Fruit fly (Drosophila melanogaster): ENCODE data around the gene Cdc5.

Cdc5 gene

DNA sequence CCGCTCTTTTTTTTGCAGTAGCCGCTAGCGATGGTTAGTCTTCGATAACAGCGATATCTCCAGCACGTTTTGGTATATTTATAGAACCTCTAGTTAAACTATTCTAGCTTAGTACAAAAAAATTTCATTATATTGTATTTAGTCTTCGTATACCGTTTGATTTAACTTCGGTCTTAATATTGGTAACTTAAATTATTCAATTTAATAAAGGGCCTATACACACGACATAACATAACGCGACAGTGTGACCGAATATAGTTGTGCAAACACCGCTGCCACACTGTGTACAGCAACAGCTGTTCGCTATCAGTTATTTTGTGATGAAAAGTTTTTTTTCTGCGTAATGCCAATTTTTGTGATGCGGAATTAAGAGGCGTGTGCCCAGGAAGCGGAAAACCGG is at the start of gene Cdc5, which contains the start of gene CG1233:
Cdc5 (minus strand) TSS at position 183 of the 400 bp plus-strand sequence.
CG1233 (plus strand) TSS at position 272 of the 400 bp plus-strand sequence.
- TF ChIP-seq insv (optimal IDR thresholded peaks at IDR 0.05) (no peak), Myc (optimal IDR thresholded peaks at IDR 0.05) (no peak), psq (optimal IDR thresholded peaks at IDR 0.05) (no peak), ttk (optimal IDR thresholded peaks at IDR 0.05) (no peak), h (optimal IDR thresholded peaks at IDR 0.05) (no peak), Sin3A (optimal IDR thresholded peaks at IDR 0.05) (no peak)

DNA sequence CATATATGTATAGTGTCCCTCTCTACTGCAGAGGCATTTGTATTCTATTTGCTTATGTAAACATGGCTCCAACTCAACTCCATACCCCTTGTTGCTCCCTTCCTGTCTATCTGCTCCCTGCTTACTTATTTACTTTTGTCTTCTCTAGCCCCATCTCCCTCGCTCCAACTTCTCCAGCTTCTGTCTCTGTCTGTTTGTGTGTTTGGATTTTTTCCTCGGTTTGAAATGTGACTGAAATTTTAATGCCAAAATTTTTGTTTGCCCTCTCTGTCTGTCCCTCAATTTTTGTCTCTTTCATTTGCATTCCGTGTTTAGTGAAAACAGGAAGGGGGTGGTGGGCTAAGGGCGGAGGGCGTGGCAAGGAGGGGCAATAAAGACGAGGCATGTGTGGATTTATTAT is 48.6 kb upstream of the Cdc5 start:
- no peak for TF ChIP-seq ttk (optimal IDR thresholded peaks at IDR 0.05)
- TF ChIP-seq Sin3A (optimal IDR thresholded peaks at IDR 0.05), result no peak
- no peak for TF ChIP-seq psq (optimal IDR thresholded peaks at IDR 0.05)

DNA sequence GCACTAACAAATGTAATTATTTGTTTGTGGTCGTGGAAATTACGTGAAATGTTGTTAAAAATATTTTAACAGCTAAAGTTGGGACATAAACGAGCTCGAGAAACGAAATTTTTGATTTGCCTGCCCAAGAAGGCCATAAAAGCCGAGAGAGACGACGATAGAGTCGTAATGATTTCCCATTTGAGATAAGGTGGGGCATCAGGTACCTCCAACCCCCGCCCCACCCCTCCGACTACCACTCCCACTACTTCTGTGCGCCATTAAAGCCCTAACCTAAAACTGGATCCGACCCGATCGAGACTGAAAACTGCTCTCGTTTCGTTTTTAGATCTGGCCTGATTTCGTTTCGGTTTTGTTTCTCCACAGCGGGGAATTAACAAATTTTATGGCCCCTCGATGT is 39.1 kb upstream of the Cdc5 start:
- TF ChIP-seq Sin3A (optimal IDR thresholded peaks at IDR 0.05), result no peak
- no peak for TF ChIP-seq h (optimal IDR thresholded peaks at IDR 0.05)
- no peak for TF ChIP-seq ttk (optimal IDR thresholded peaks at IDR 0.05)

DNA sequence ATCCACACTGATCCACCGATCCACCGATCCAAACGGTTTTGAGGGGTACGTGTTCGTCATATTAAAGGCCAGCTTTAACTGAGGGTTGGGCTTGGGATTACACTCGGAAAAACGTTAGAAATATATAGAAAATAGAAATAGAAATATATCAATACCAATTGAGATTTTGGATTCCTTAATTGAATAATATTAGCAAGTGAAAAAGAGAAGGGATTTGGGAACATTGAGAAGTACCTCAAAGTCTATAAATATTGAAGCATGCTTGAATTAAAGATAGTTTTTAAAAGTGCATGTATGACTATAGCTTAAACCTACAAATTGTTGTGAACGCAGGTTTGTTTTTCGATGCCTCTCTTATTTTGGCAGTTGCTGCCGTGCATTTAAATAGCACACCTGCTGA is 34.0 kb upstream of the Cdc5 start:
- no peak for TF ChIP-seq h (optimal IDR thresholded peaks at IDR 0.05)
- TF ChIP-seq Sin3A (optimal IDR thresholded peaks at IDR 0.05), result no peak
- TF ChIP-seq psq (optimal IDR thresholded peaks at IDR 0.05), result no peak
- TF ChIP-seq Myc (optimal IDR thresholded peaks at IDR 0.05), result no peak
- TF ChIP-seq insv (optimal IDR thresholded peaks at IDR 0.05), result no peak
- TF ChIP-seq ttk (optimal IDR thresholded peaks at IDR 0.05), result no peak

DNA sequence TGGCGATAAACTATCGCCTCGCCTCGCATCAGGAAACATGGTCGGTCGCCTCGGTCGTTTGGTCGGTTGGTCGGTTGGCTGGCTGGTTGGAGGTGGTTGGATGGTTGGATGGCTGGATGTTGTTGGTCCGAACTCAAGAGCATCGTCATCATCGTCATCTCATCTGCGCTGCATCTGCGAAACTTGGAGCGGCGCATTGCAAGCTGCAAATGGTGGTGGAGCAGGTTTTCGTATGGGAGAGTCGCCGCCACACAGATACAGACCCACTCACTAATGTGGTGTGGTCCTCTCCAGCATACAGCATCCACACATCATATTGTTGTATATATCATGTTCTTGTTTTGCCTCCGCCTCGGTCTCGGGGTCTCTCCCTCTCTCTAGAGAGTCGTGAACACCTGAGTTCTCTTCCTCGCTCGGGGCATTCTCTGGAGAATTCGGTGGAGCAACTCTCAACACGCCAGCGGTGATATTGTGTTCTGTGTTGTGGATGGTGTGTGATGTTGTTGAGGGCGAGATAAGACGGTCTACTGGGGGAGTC is 31.5 kb upstream of the Cdc5 start, which contains the start of gene trh:
trh (minus strand) TSS at position 12 of the 538 bp plus-strand sequence.
- TF ChIP-seq Myc (optimal IDR thresholded peaks at IDR 0.05) (no peak), insv (optimal IDR thresholded peaks at IDR 0.05) (no peak), ttk (optimal IDR thresholded peaks at IDR 0.05) (no peak), h (optimal IDR thresholded peaks at IDR 0.05) (no peak), Sin3A (optimal IDR thresholded peaks at IDR 0.05) (no peak), psq (optimal IDR thresholded peaks at IDR 0.05) (no peak)

DNA sequence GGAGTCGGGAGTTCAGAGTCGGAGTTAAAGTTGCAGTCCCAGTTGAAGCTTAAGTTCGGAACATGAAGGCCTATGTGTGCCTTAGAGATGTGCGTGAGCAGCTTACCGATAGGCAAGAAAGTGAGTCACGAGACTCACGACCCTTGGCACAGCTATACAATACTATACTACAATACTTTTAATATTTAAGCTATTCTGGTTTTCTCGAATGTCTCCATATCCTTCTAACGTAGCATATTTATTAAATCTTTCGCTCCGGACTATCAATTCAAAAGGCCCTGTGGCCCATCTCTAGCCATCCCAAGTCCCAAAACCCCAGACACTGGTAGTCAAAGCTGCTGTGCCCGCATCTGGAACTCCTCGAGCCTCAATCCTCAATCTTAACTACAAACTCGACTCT is 29.0 kb upstream of the Cdc5 start:
- no peak for TF ChIP-seq Myc (optimal IDR thresholded peaks at IDR 0.05)
- no peak for TF ChIP-seq ttk (optimal IDR thresholded peaks at IDR 0.05)
- no peak for TF ChIP-seq Sin3A (optimal IDR thresholded peaks at IDR 0.05)
- TF ChIP-seq h (optimal IDR thresholded peaks at IDR 0.05), result no peak
- no peak for TF ChIP-seq psq (optimal IDR thresholded peaks at IDR 0.05)
- no peak for TF ChIP-seq insv (optimal IDR thresholded peaks at IDR 0.05)

DNA sequence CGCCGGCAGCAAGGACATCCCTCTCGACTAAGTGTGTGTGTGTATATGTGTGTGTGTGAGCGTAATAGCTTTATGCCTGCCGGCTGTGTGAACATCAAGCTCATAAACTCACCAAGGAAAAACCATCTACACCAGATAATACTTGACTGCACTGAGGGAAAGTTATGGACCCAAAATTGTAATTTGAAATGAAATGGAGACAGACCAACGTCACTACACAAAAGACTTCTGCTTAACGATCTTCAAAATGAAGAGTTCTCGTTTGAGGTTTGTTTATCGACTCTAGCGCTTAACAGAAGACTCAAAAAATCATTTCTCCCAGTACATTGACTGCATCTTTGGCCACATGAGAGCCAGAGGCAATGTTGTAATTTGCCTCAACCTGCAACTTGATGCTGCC is 26.9 kb upstream of the Cdc5 start:
- TF ChIP-seq h (optimal IDR thresholded peaks at IDR 0.05) (no peak), Sin3A (optimal IDR thresholded peaks at IDR 0.05) (no peak), Myc (optimal IDR thresholded peaks at IDR 0.05) (no peak), ttk (optimal IDR thresholded peaks at IDR 0.05) (no peak), insv (optimal IDR thresholded peaks at IDR 0.05) (no peak)

DNA sequence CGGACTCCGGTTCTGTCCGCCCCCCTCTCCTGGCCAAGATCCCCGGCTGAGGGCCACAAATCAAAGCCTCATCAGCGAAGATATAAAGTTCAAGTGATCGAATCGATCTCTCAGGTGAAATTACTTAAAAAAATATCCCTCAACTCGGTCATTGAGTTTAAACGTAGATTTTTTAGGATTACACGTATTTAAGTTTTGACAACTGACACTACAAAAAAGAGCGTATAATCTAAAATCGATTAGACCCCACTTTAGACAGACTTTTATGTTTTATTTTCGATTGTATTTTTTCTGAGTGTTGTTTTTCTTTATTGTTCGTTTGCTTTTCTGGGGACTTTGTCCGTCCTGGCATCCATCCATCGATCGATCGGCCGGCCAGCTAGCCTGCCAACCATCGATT is 23.9 kb upstream of the Cdc5 start:
- TF ChIP-seq Sin3A (optimal IDR thresholded peaks at IDR 0.05), result no peak
- no peak for TF ChIP-seq Myc (optimal IDR thresholded peaks at IDR 0.05)
- no peak for TF ChIP-seq insv (optimal IDR thresholded peaks at IDR 0.05)
- TF ChIP-seq ttk (optimal IDR thresholded peaks at IDR 0.05), result no peak
- no peak for TF ChIP-seq h (optimal IDR thresholded peaks at IDR 0.05)
- no peak for TF ChIP-seq psq (optimal IDR thresholded peaks at IDR 0.05)

DNA sequence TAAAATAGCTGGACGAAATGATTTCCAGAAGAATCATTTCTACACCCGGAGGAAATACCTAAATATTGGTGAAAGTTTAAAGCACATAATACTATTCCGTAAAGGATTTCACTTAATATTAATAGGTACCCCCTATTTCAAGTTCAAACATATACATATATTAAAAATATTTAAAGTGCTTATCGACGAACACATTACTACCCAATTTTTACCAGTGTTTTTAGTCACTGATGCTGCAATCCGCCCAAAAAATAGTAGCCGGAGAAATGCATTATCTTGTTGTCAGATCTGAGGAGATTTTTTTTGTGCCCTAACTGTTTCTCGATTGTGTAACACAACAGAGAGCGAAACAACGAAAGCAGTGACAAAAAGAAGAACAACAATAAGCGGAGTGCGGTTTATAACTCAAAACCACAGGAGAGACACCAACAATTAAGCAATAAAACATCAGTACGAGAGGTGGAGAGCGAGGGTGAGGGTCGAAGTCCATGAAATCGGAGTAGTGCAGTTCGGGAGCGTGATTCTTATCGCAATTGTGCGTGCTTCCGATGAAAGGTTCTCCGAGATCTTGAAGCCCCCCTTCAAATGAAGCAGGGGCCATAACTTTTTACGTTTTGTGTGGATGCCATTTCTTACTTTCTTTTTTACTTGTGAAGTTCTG is 19.8 kb upstream of the Cdc5 start:
- TF ChIP-seq insv (optimal IDR thresholded peaks at IDR 0.05) (no peak), Myc (optimal IDR thresholded peaks at IDR 0.05) (no peak), Sin3A (optimal IDR thresholded peaks at IDR 0.05) (no peak), h (optimal IDR thresholded peaks at IDR 0.05) (no peak), psq (optimal IDR thresholded peaks at IDR 0.05) (no peak), ttk (optimal IDR thresholded peaks at IDR 0.05) (no peak)

DNA sequence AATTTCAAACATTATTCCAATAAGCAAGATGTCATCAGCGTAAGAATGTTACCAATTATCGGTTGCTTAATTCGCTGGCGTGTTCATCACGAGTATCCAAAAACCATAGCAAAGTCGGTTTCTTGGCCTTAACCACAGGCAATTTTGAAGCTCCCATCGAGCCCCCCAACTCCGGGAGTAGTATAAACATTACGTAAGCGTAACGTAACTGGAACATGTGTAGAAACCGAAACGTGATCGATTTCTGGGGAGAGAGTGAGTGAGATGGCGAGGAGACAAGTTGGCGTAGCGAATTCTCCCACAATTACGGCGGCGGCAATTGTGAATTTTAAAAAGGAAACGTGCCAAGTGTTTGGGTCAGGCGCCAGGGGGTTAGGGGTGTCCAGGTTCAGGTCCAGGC is 17.7 kb upstream of the Cdc5 start:
- TF ChIP-seq Sin3A (optimal IDR thresholded peaks at IDR 0.05) (no peak), h (optimal IDR thresholded peaks at IDR 0.05) (no peak), psq (optimal IDR thresholded peaks at IDR 0.05) (no peak), insv (optimal IDR thresholded peaks at IDR 0.05) (no peak), Myc (optimal IDR thresholded peaks at IDR 0.05) (no peak), ttk (optimal IDR thresholded peaks at IDR 0.05) (no peak)

DNA sequence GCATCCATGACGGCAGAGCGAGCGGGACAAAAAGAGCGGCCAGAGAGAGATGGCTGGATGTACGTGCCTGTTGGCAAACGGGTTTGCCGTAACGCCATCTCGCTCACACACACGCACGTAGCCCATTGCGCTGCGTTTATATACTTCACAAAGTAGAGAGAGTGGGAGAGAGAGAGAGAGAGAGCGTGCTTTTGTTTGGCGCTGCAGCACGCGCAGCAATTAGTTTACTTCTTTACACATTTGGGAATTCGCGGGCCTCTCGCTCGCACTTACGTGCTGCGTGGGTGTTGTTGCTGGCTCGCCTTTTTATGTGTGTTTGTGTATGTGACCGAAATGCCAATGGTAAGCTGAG is 16.9 kb upstream of the Cdc5 start:
- no peak for TF ChIP-seq psq (optimal IDR thresholded peaks at IDR 0.05)
- no peak for TF ChIP-seq insv (optimal IDR thresholded peaks at IDR 0.05)
- TF ChIP-seq Sin3A (optimal IDR thresholded peaks at IDR 0.05), result no peak
- TF ChIP-seq h (optimal IDR thresholded peaks at IDR 0.05), result no peak

DNA sequence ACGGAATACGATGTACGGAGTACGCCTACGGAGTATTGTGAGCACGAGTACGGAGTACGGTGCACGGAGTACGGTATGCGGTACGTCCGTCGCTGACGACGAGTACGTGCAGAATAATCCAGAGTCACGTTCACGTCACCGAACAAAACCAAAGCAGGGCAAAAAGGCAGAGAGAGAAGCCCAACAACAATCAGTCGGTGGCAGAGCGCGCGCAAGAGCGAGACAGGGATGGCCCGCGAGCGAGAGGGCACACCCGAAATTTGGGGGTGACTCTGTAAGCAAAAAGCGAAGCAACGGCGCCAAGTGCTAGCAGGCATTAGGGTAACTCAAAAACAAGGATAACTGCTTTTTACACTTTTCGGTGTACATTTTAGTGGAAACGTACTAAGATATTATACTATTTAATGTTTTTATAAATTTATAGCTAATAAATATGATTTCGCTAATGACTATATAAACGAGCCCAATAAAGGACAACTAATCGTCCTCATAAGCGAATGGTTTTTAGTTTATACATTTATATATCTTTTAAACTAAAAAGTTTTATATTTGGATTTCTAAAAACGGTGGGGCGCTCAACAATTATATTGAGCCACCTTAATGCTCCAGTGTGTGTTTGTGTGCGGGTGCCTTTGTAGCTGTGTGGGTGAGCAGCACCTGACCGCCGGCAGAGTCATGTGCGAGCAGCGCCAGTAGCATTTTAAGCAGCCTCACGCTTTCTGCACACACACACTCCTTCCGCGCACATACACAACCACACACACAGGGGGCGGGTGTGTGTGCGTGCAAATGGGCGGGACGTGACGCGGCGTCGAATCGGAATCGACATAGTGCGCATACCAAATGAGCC is 16.3 kb upstream of the Cdc5 start:
- TF ChIP-seq psq (optimal IDR thresholded peaks at IDR 0.05), result no peak
- no peak for TF ChIP-seq Sin3A (optimal IDR thresholded peaks at IDR 0.05)
- TF ChIP-seq ttk (optimal IDR thresholded peaks at IDR 0.05), result no peak

DNA sequence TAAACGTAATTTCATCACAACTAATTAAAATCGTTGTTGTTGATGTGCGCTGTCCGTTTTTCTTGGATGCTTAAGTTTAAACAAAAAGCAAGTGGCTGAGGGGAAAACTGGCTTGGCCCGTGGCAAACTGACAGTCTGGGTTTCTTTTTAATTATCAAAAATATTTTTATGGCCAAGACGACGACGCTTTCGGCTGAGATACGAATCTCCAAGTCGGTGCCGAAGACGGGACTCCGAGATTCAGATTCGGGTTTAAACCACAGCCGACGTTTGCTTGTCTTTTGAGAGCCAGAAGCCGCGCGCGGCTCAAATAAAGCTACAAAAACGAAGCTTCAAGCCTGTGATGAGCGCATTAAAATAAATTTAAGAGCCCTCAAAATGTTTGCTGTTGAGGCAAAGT is 14.5 kb upstream of the Cdc5 start:
- no peak for TF ChIP-seq psq (optimal IDR thresholded peaks at IDR 0.05)
- no peak for TF ChIP-seq h (optimal IDR thresholded peaks at IDR 0.05)
- TF ChIP-seq insv (optimal IDR thresholded peaks at IDR 0.05), result no peak
- no peak for TF ChIP-seq ttk (optimal IDR thresholded peaks at IDR 0.05)
- TF ChIP-seq Myc (optimal IDR thresholded peaks at IDR 0.05), result no peak
- TF ChIP-seq Sin3A (optimal IDR thresholded peaks at IDR 0.05), result no peak
